Worm (Caenorhabditis elegans) whole organism, mixed stage, embryonic: ENCODE data around the gene srd-55.

ENCODE experiments used
- M03D4.4 ChIP-seq: sonication (generic microtip); optimal IDR thresholded peaks from 2 replicates; lab custom pipeline; 2017; ENCODE audit warnings: mild to moderate bottlenecking, missing genetic modification characterization, missing compliant biosample characterization
- bed-3 ChIP-seq: fragments of 200-800 bp; sonication (Bioruptor generic); optimal IDR thresholded peaks from 3 replicates; lab custom pipeline; 2018; ENCODE audit warnings: mild to moderate bottlenecking, missing genetic modification characterization, moderate library complexity, missing compliant biosample characterization
- blmp-1 ChIP-seq: fragments of 150-350 bp; optimal IDR thresholded peaks from 2 replicates; lab custom pipeline; 2014; ENCODE audit warnings: missing biosample characterization, missing genetic modification characterization
- ceh-39 ChIP-seq: fragments of 150-350 bp; optimal IDR thresholded peaks from 2 replicates; lab custom pipeline; 2014; ENCODE audit warnings: missing biosample characterization, missing genetic modification characterization
- ceh-43 ChIP-seq: fragments of 200-800 bp; sonication (Bioruptor generic); optimal IDR thresholded peaks from 2 replicates; lab custom pipeline; 2018; ENCODE audit warnings: mild to moderate bottlenecking, missing genetic modification characterization, moderate library complexity, missing compliant biosample characterization
- ceh-83 ChIP-seq: fragments of 200-800 bp; sonication (Bioruptor generic); optimal IDR thresholded peaks from 2 replicates; lab custom pipeline; 2018; ENCODE audit warnings: mild to moderate bottlenecking, missing genetic modification characterization, missing compliant biosample characterization
- ces-1 ChIP-seq: fragments of 150-350 bp; optimal IDR thresholded peaks from 2 replicates; lab custom pipeline; 2014; ENCODE audit warnings: missing biosample characterization, missing genetic modification reagents, missing genetic modification characterization
- cnd-1 ChIP-seq: fragments of 200-800 bp; sonication (Bioruptor generic); optimal IDR thresholded peaks from 2 replicates; lab custom pipeline; 2018; ENCODE audit warnings: mild to moderate bottlenecking, missing genetic modification characterization, missing compliant biosample characterization
- elt-1 ChIP-seq: sonication (generic microtip); optimal IDR thresholded peaks from 2 replicates; lab custom pipeline; 2017; ENCODE audit warnings: missing genetic modification characterization, mild to moderate bottlenecking, missing compliant biosample characterization, antibody characterized with exemption, moderate library complexity, borderline replicate concordance; ENCODE audit not compliant: insufficient read depth
- flh-1 ChIP-seq: fragments of 200-800 bp; sonication (Bioruptor generic); optimal IDR thresholded peaks from 2 replicates; lab custom pipeline; 2018; ENCODE audit warnings: mild to moderate bottlenecking, missing genetic modification characterization, moderate library complexity, missing compliant biosample characterization
- ham-2 ChIP-seq: fragments of 200-800 bp; sonication (Bioruptor generic); optimal IDR thresholded peaks from 2 replicates; lab custom pipeline; 2018; ENCODE audit warnings: mild to moderate bottlenecking, missing genetic modification characterization, missing compliant biosample characterization
- lin-13 ChIP-seq: fragments of 150-350 bp; optimal IDR thresholded peaks from 2 replicates; lab custom pipeline; 2014; ENCODE audit warnings: missing biosample characterization, missing genetic modification characterization
- lin-32 ChIP-seq: fragments of 200-800 bp; sonication (Bioruptor generic); optimal IDR thresholded peaks from 2 replicates; lab custom pipeline; 2018; ENCODE audit warnings: mild to moderate bottlenecking, missing genetic modification characterization, missing compliant biosample characterization
- lsy-2 ChIP-seq: fragments of 150-350 bp; optimal IDR thresholded peaks from 2 replicates; lab custom pipeline; 2014; ENCODE audit warnings: missing biosample characterization, missing genetic modification characterization
- mab-5 ChIP-seq: fragments of 150-350 bp; optimal IDR thresholded peaks from 2 replicates; lab custom pipeline; 2014; ENCODE audit warnings: missing biosample characterization, missing genetic modification characterization
- mep-1 ChIP-seq: fragments of 150-350 bp; optimal IDR thresholded peaks from 2 replicates; lab custom pipeline; 2017; ENCODE audit warnings: missing biosample characterization, missing genetic modification reagents, missing genetic modification characterization, inconsistent platforms
- mls-2 ChIP-seq: sonication (generic microtip); optimal IDR thresholded peaks from 2 replicates; lab custom pipeline; 2016; ENCODE audit warnings: mild to moderate bottlenecking, missing genetic modification characterization, moderate library complexity, missing compliant biosample characterization
- nhr-12 ChIP-seq: fragments of 150-350 bp; optimal IDR thresholded peaks from 2 replicates; lab custom pipeline; 2014; ENCODE audit warnings: missing biosample characterization, missing genetic modification characterization
- nhr-2 ChIP-seq: fragments of 150-350 bp; optimal IDR thresholded peaks from 2 replicates; lab custom pipeline; 2014; ENCODE audit warnings: missing biosample characterization, missing genetic modification characterization
- nhr-28 ChIP-seq: fragments of 150-350 bp; optimal IDR thresholded peaks from 2 replicates; lab custom pipeline; 2014; ENCODE audit warnings: missing biosample characterization, missing genetic modification characterization
- nhr-76 ChIP-seq: sonication (generic microtip); optimal IDR thresholded peaks from 2 replicates; lab custom pipeline; 2017; ENCODE audit warnings: missing biosample characterization, missing genetic modification characterization
- pha-4 ChIP-seq: fragments of 150-350 bp; optimal IDR thresholded peaks from 2 replicates; lab custom pipeline; 2018; ENCODE audit warnings: missing biosample characterization, missing genetic modification reagents, missing genetic modification characterization
- sem-2 ChIP-seq: fragments of 200-800 bp; sonication (Bioruptor generic); optimal IDR thresholded peaks from 2 replicates; lab custom pipeline; 2018; ENCODE audit warnings: mild to moderate bottlenecking, missing genetic modification characterization, missing compliant biosample characterization
- snpc-4 ChIP-seq: fragments of 150-350 bp; optimal IDR thresholded peaks from 2 replicates; lab custom pipeline; 2014; ENCODE audit warnings: missing biosample characterization, missing genetic modification characterization
- sptf-1 ChIP-seq: sonication (generic microtip); optimal IDR thresholded peaks from 2 replicates; lab custom pipeline; 2017; ENCODE audit warnings: mild to moderate bottlenecking, missing genetic modification characterization, moderate library complexity, missing compliant biosample characterization
- unc-120 ChIP-seq: sonication (generic microtip); optimal IDR thresholded peaks from 2 replicates; lab custom pipeline; 2017; ENCODE audit warnings: missing genetic modification characterization, missing compliant biosample characterization; ENCODE audit not compliant: poor library complexity, severe bottlenecking
- unc-39 ChIP-seq: fragments of 150-350 bp; optimal IDR thresholded peaks from 2 replicates; lab custom pipeline; 2014; ENCODE audit warnings: missing biosample characterization, missing genetic modification characterization
- unc-62 ChIP-seq: fragments of 150-350 bp; optimal IDR thresholded peaks from 2 replicates; lab custom pipeline; 2014; ENCODE audit warnings: missing biosample characterization, missing genetic modification reagents, missing genetic modification characterization
- zip-8 ChIP-seq: fragments of 150-350 bp; optimal IDR thresholded peaks from 2 replicates; lab custom pipeline; 2014; ENCODE audit warnings: missing biosample characterization, missing genetic modification characterization
- ztf-11 ChIP-seq: fragments of 150-350 bp; optimal IDR thresholded peaks from 2 replicates; lab custom pipeline; 2014; ENCODE audit warnings: missing biosample characterization, missing genetic modification characterization

The srd-55 gene

DNA sequence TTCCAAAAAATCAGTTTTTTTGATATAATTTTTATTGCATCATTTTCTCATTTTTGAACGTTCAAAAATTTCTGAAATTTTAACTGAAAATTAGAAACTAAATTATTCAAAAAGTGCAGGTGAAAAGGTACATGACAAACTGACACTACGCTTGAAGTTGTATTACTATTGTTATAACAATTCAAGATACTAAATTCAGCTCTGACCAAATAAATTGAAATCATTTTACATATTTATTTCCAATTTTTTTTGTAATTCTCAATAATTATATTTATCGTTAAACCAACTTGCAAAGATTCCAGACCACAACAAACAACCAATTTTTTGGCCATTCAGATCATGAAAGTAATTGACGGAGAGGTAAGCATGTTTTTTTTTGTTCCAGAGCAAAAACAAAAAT, 22.9 kb upstream of the srd-55 start, which contains the start of gene sre-3:
TSS of gene sre-3 (plus strand) at position 301 of the 400 bp plus-strand sequence.
- TF ChIP-seq blmp-1 (no peak), ztf-11 (tag; lab: Kevin White, UChicago) (no peak), mab-5 (tag; lab: Kevin White, UChicago) (no peak), lin-32 (GFP tag; lab: Kevin White, UChicago) (no peak), ceh-39 (tag; lab: Kevin White, UChicago) (no peak), zip-8 (tag; lab: Kevin White, UChicago) (no peak), lin-13 (no peak), M03D4.4 (tag; lab: Kevin White, UChicago) (no peak)
- TF ChIP-seq, all 35 proteins: peak for 0

DNA sequence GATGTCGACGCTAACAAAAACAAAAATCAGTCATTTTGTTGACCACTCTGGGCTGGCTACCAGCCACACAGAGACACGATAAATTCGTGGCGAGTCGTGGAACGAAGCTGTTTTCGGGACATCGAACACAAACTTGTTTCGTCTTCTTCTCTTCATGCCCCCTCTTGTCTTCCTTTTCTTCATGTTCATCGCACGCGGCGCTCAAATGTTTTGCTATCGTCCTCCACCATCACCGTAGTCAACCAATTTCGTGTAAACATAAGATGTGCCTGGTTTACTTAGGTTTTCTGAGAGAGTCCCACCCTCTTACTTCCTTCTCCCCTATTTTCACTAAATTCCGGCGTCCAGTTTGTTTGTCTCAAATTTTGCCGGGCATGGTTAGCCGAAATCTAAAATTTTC, 18.0 kb upstream of the srd-55 start:
- no peak for TF ChIP-seq ceh-43 (GFP tag; lab: Kevin White, UChicago)
- TF ChIP-seq cnd-1: no peak
- TF ChIP-seq nhr-12 (tag; lab: Kevin White, UChicago): no peak

- no peak for TF ChIP-seq flh-1 (GFP tag; lab: Kevin White, UChicago)
- TF ChIP-seq sptf-1 (tag; lab: Kevin White, UChicago): no peak
- no peak for TF ChIP-seq lin-13
- no peak for TF ChIP-seq ham-2 (GFP tag; lab: Kevin White, UChicago)
- TF ChIP-seq unc-39 (tag; lab: Kevin White, UChicago): no peak
- TF ChIP-seq pha-4 (tag; lab: Kevin White, UChicago): no peak
- no peak for TF ChIP-seq bed-3
- TF ChIP-seq unc-62 (GFP tag; lab: Kevin White, UChicago): peak; percentile 14
- peak; percentile 22 for TF ChIP-seq mep-1 (tag; lab: Kevin White, UChicago)
- TF ChIP-seq elt-1 (tag; lab: Kevin White, UChicago): no peak
- no peak for TF ChIP-seq ceh-39 (tag; lab: Kevin White, UChicago)
- no peak for TF ChIP-seq snpc-4 (tag; lab: Kevin White, UChicago)
- no peak for TF ChIP-seq cnd-1
- TF ChIP-seq blmp-1: no peak
- no peak for TF ChIP-seq ceh-43 (GFP tag; lab: Kevin White, UChicago)
- no peak for TF ChIP-seq zip-8 (tag; lab: Kevin White, UChicago)
- no peak for TF ChIP-seq lin-32 (GFP tag; lab: Kevin White, UChicago)
- TF ChIP-seq ces-1 (GFP tag; lab: Kevin White, UChicago): no peak
- TF ChIP-seq nhr-2 (tag; lab: Kevin White, UChicago): no peak
- TF ChIP-seq M03D4.4 (tag; lab: Kevin White, UChicago): no peak
- no peak for TF ChIP-seq ceh-83 (GFP tag; lab: Kevin White, UChicago)
- no peak for TF ChIP-seq sem-2 (GFP tag; lab: Kevin White, UChicago)
- no peak for TF ChIP-seq mls-2 (tag; lab: Kevin White, UChicago)
- peak; percentile 6 for TF ChIP-seq lsy-2 (tag; lab: Kevin White, UChicago)
- TF ChIP-seq nhr-28 (tag; lab: Kevin White, UChicago): no peak
- no peak for TF ChIP-seq mab-5 (tag; lab: Kevin White, UChicago)
- TF ChIP-seq unc-120 (tag; lab: Kevin White, UChicago): no peak
- TF ChIP-seq, all 35 proteins: peak for 3
These were observed 16.1 kb upstream of the srd-55 start for ce11 chrII:7392052-7392694.

ce11 chrII:7393393-7393792, 14.9 kb upstream of the srd-55 start:
- TF ChIP-seq nhr-12 (tag; lab: Kevin White, UChicago) (no peak), sptf-1 (tag; lab: Kevin White, UChicago) (no peak), unc-120 (tag; lab: Kevin White, UChicago) (no peak)

- TF ChIP-seq mep-1 (tag; lab: Kevin White, UChicago) (no peak), bed-3 (no peak), nhr-76 (tag; lab: Kevin White, UChicago) (no peak), unc-39 (tag; lab: Kevin White, UChicago) (no peak), blmp-1 (no peak), mab-5 (tag; lab: Kevin White, UChicago) (no peak), flh-1 (GFP tag; lab: Kevin White, UChicago) (no peak), lin-13 (no peak), cnd-1 (no peak), sem-2 (GFP tag; lab: Kevin White, UChicago) (no peak), nhr-2 (tag; lab: Kevin White, UChicago) (no peak), sptf-1 (tag; lab: Kevin White, UChicago) (no peak)
These were observed 14.2 kb upstream of the srd-55 start for ce11 chrII:7393922-7394689.
